Fruit fly (Drosophila melanogaster): Measurements from ENCODE around the gene trbl.

dm6 chr3L:20444815-20445519 lies 43.6 kb upstream of the trbl start:
- TF ChIP-seq CG17806 (tag; optimal IDR thresholded peaks at IDR 0.05) (peak; percentile 88), Snoo (tag; optimal IDR thresholded peaks at IDR 0.05) (peak; percentile 91)
